Fruit fly (Drosophila melanogaster) whole organism, embryonic: ENCODE measurements around the gene Nup160.

ENCODE experiments used
- Aef1 ChIP-seq: fragments of 200-800 bp; sonication (Bioruptor generic); IDR thresholded peaks from 3 replicates; pipeline ENCODE4 v1.3.6; 2022; ENCODE audit warnings: missing biosample characterization, missing genetic modification characterization
- CG10462 ChIP-seq: fragments of 200-800 bp; sonication (Bioruptor generic); optimal IDR thresholded peaks from 2 replicates; lab custom pipeline; 2016; ENCODE audit warnings: missing biosample characterization, missing genetic modification characterization
- CG10543 ChIP-seq: fragments of 200-800 bp; sonication (Bioruptor generic); optimal IDR thresholded peaks from 3 replicates; lab custom pipeline; 2017; ENCODE audit warnings: missing biosample characterization, mild to moderate bottlenecking, missing genetic modification characterization, moderate library complexity
- CG10565 ChIP-seq: fragments of 200-800 bp; sonication (Bioruptor generic); optimal IDR thresholded peaks from 3 replicates; lab custom pipeline; 2016; ENCODE audit warnings: missing biosample characterization, mild to moderate bottlenecking, missing genetic modification characterization
- CG11696 ChIP-seq: fragments of 200-800 bp; sonication (Bioruptor generic); IDR thresholded peaks from 2 replicates; pipeline ENCODE4 v1.3.6; 2022; ENCODE audit warnings: missing biosample characterization, missing genetic modification characterization
- CG1233 ChIP-seq: fragments of 200-800 bp; sonication (Bioruptor generic); optimal IDR thresholded peaks from 4 replicates; lab custom pipeline; 2018; ENCODE audit warnings: missing biosample characterization, mild to moderate bottlenecking, missing genetic modification characterization
- CG12391 ChIP-seq: fragments of 200-800 bp; sonication (Bioruptor generic); optimal IDR thresholded peaks from 3 replicates; lab custom pipeline; 2018; ENCODE audit warnings: missing biosample characterization, mild to moderate bottlenecking, missing genetic modification characterization, moderate library complexity
- CG13624 ChIP-seq: fragments of 200-800 bp; sonication (Bioruptor generic); optimal IDR thresholded peaks from 2 replicates; lab custom pipeline; 2016; ENCODE audit warnings: missing biosample characterization, missing genetic modification characterization
- CG14710 ChIP-seq: fragments of 200-800 bp; sonication (Bioruptor generic); optimal IDR thresholded peaks from 3 replicates; lab custom pipeline; 2019; ENCODE audit warnings: missing biosample characterization, mild to moderate bottlenecking, missing genetic modification characterization, moderate library complexity
- CG14965 ChIP-seq: fragments of 200-800 bp; sonication (Bioruptor generic); optimal IDR thresholded peaks from 2 replicates; lab custom pipeline; 2016; ENCODE audit warnings: missing biosample characterization, missing genetic modification characterization, borderline replicate concordance
- CG17328 ChIP-seq: fragments of 200-800 bp; sonication (Bioruptor generic); IDR thresholded peaks from 2 replicates; pipeline ENCODE4 v1.3.6; 2022; ENCODE audit warnings: missing biosample characterization, missing genetic modification characterization
- CG2202 ChIP-seq: fragments of 200-800 bp; sonication (Bioruptor generic); optimal IDR thresholded peaks from 2 replicates; lab custom pipeline; 2018; ENCODE audit warnings: missing biosample characterization, mild to moderate bottlenecking, missing genetic modification characterization
- CG2875 ChIP-seq: fragments of 200-800 bp; sonication (Bioruptor generic); optimal IDR thresholded peaks from 2 replicates; lab custom pipeline; 2017; ENCODE audit warnings: missing biosample characterization, mild to moderate bottlenecking, missing genetic modification characterization, missing genetic modification reagents
- CG30020 ChIP-seq: fragments of 200-800 bp; optimal IDR thresholded peaks from 2 replicates; lab custom pipeline; 2019; ENCODE audit warnings: missing biosample characterization, mild to moderate bottlenecking, missing genetic modification characterization, moderate library complexity
- CG33557 ChIP-seq: fragments of 200-800 bp; sonication (Bioruptor generic); optimal IDR thresholded peaks from 2 replicates; lab custom pipeline; 2019; ENCODE audit warnings: missing biosample characterization, mild to moderate bottlenecking, missing genetic modification characterization, moderate library complexity
- CG3838 ChIP-seq: fragments of 200-800 bp; sonication (Bioruptor generic); optimal IDR thresholded peaks from 3 replicates; lab custom pipeline; 2016; ENCODE audit warnings: missing biosample characterization, missing genetic modification characterization
- CG3995 ChIP-seq: fragments of 200-800 bp; sonication (Bioruptor generic); optimal IDR thresholded peaks from 3 replicates; lab custom pipeline; 2016; ENCODE audit warnings: missing biosample characterization, missing genetic modification characterization
- CG42726 ChIP-seq: fragments of 200-800 bp; sonication (Bioruptor generic); IDR thresholded peaks from 2 replicates; pipeline ENCODE4 v1.3.6; 2022; ENCODE audit warnings: missing biosample characterization, missing genetic modification characterization; ENCODE audit not compliant: partially characterized antibody
- CG8281 ChIP-seq: fragments of 200-800 bp; sonication (Bioruptor generic); optimal IDR thresholded peaks from 2 replicates; lab custom pipeline; 2018; ENCODE audit warnings: missing biosample characterization, mild to moderate bottlenecking, missing genetic modification characterization, moderate library complexity
- CG8359 ChIP-seq: fragments of 200-800 bp; sonication (Bioruptor generic); optimal IDR thresholded peaks from 2 replicates; lab custom pipeline; 2017; ENCODE audit warnings: missing biosample characterization, mild to moderate bottlenecking, missing genetic modification characterization, borderline replicate concordance
- CG8478 ChIP-seq: fragments of >200 bp; optimal IDR thresholded peaks from 2 replicates; lab custom pipeline; 2018
- Camta ChIP-seq: fragments of 200-800 bp; sonication (Bioruptor generic); optimal IDR thresholded peaks from 2 replicates; lab custom pipeline; 2016; ENCODE audit warnings: missing biosample characterization, missing genetic modification characterization
- Dek ChIP-seq: fragments of 200-800 bp; sonication (Bioruptor generic); optimal IDR thresholded peaks from 3 replicates; lab custom pipeline; 2019; ENCODE audit warnings: missing biosample characterization, mild to moderate bottlenecking, missing genetic modification characterization, moderate library complexity
- Dip2 ChIP-seq: fragments of 200-800 bp; sonication (Bioruptor generic); IDR thresholded peaks from 2 replicates; pipeline ENCODE4 v1.3.6; 2022; ENCODE audit warnings: missing biosample characterization, missing genetic modification characterization
- Elba2 ChIP-seq: fragments of 200-800 bp; sonication (Bioruptor generic); optimal IDR thresholded peaks from 3 replicates; lab custom pipeline; 2016; ENCODE audit warnings: missing biosample characterization, missing genetic modification characterization
- HmgZ ChIP-seq: fragments of 200-800 bp; sonication (Bioruptor generic); optimal IDR thresholded peaks from 2 replicates; lab custom pipeline; 2018; ENCODE audit warnings: missing biosample characterization, mild to moderate bottlenecking, missing genetic modification characterization
- Lhr ChIP-seq: fragments of 200-800 bp; sonication (Bioruptor generic); optimal IDR thresholded peaks from 3 replicates; lab custom pipeline; 2017; ENCODE audit warnings: mild to moderate bottlenecking, missing biosample characterization, missing genetic modification reagents, missing genetic modification characterization
- MBD-R2 ChIP-seq: fragments of 200-800 bp; sonication (Bioruptor generic); IDR thresholded peaks from 2 replicates; pipeline ENCODE4 v1.3.6; 2022; ENCODE audit warnings: missing biosample characterization, missing genetic modification characterization
- MESR4 ChIP-seq: fragments of 200-800 bp; sonication (Bioruptor generic); optimal IDR thresholded peaks from 2 replicates; lab custom pipeline; 2018; ENCODE audit warnings: missing biosample characterization, mild to moderate bottlenecking, missing genetic modification characterization, moderate library complexity
- Meics ChIP-seq: fragments of 200-800 bp; sonication (Bioruptor generic); optimal IDR thresholded peaks from 2 replicates; lab custom pipeline; 2017; ENCODE audit warnings: missing biosample characterization, mild to moderate bottlenecking, missing genetic modification characterization
- Nf-YA ChIP-seq: fragments of 200-800 bp; sonication (Bioruptor generic); IDR thresholded peaks from 2 replicates; pipeline ENCODE4 v1.3.6; 2022; ENCODE audit warnings: missing biosample characterization, missing genetic modification characterization
- Nf-YC ChIP-seq: fragments of 200-800 bp; optimal IDR thresholded peaks from 3 replicates; lab custom pipeline; 2019; ENCODE audit warnings: missing biosample characterization, mild to moderate bottlenecking, missing genetic modification characterization, moderate library complexity
- Tbp ChIP-seq: fragments of >200 bp; optimal IDR thresholded peaks from 2 replicates; lab custom pipeline; 2018; ENCODE audit warnings: missing biosample characterization, missing genetic modification characterization
- cad ChIP-seq: fragments of >200 bp; optimal IDR thresholded peaks from 2 replicates; lab custom pipeline; 2017; ENCODE audit warnings: missing biosample characterization, missing genetic modification characterization
- cato ChIP-seq: fragments of 200-800 bp; sonication (Bioruptor generic); optimal IDR thresholded peaks from 2 replicates; lab custom pipeline; 2016; ENCODE audit warnings: missing biosample characterization, missing genetic modification characterization, borderline replicate concordance
- chm ChIP-seq: fragments of 200-800 bp; sonication (Bioruptor generic); IDR thresholded peaks from 2 replicates; pipeline ENCODE4 v1.3.6; 2022; ENCODE audit warnings: missing biosample characterization, missing genetic modification characterization
- croc ChIP-seq: fragments of 200-800 bp; sonication (Bioruptor generic); conservative IDR thresholded peaks from 3 replicates; pipeline ENCODE4 v1.3.6; 2022; ENCODE audit warnings: missing biosample characterization, missing genetic modification characterization
- danr ChIP-seq: fragments of 200-800 bp; sonication (Bioruptor generic); IDR thresholded peaks from 2 replicates; pipeline ENCODE4 v1.3.6; 2022; ENCODE audit warnings: missing biosample characterization, missing genetic modification characterization
- esg ChIP-seq: fragments of 200-800 bp; sonication (Bioruptor generic); conservative IDR thresholded peaks from 2 replicates; pipeline ENCODE4 v1.3.6; 2022; ENCODE audit warnings: missing biosample characterization, missing genetic modification characterization
- kni ChIP-seq: fragments of 200-800 bp; sonication (Bioruptor generic); optimal IDR thresholded peaks from 3 replicates; lab custom pipeline; 2017; ENCODE audit warnings: mild to moderate bottlenecking, missing biosample characterization, missing genetic modification reagents, missing genetic modification characterization
- lmd ChIP-seq: fragments of 200-800 bp; sonication (Bioruptor generic); IDR thresholded peaks from 2 replicates; pipeline ENCODE4 v1.3.6; 2022; ENCODE audit warnings: missing biosample characterization, missing genetic modification characterization
- mld ChIP-seq: fragments of 200-800 bp; sonication (Bioruptor generic); IDR thresholded peaks from 3 replicates; pipeline ENCODE4 v1.3.6; 2022; ENCODE audit warnings: missing biosample characterization, missing genetic modification characterization; ENCODE audit not compliant: partially characterized antibody
- onecut ChIP-seq: fragments of 200-800 bp; sonication (Bioruptor generic); IDR thresholded peaks from 2 replicates; pipeline ENCODE4 v1.3.6; 2022; ENCODE audit warnings: missing biosample characterization, missing genetic modification characterization
- peb ChIP-seq: fragments of 200-800 bp; sonication (Bioruptor generic); IDR thresholded peaks from 2 replicates; pipeline ENCODE4 v1.3.6; 2022; ENCODE audit warnings: missing biosample characterization, missing genetic modification characterization
- pfk ChIP-seq: fragments of 200-800 bp; sonication (Bioruptor generic); optimal IDR thresholded peaks from 2 replicates; lab custom pipeline; 2018; ENCODE audit warnings: missing biosample characterization, mild to moderate bottlenecking, missing genetic modification characterization, moderate library complexity
- scrt ChIP-seq: fragments of 200-800 bp; sonication (Bioruptor generic); optimal IDR thresholded peaks from 2 replicates; lab custom pipeline; 2018; ENCODE audit warnings: missing biosample characterization, mild to moderate bottlenecking, missing genetic modification characterization, moderate library complexity
- sr ChIP-seq: fragments of 200-800 bp; sonication (Bioruptor generic); IDR thresholded peaks from 3 replicates; pipeline ENCODE4 v1.3.6; 2022; ENCODE audit warnings: missing biosample characterization, missing genetic modification characterization
- ttk ChIP-seq: fragments of 200-800 bp; sonication (Bioruptor generic); IDR thresholded peaks from 2 replicates; pipeline ENCODE4 v2.1.2; 2022; ENCODE audit warnings: missing biosample characterization, missing genetic modification characterization
- twi ChIP-seq: fragments of 200-800 bp; optimal IDR thresholded peaks from 2 replicates; lab custom pipeline; 2019; ENCODE audit warnings: missing biosample characterization, mild to moderate bottlenecking, missing genetic modification characterization, moderate library complexity
- usp ChIP-seq: fragments of >200 bp; optimal IDR thresholded peaks from 2 replicates; lab custom pipeline; 2017; ENCODE audit warnings: missing biosample characterization, missing genetic modification characterization
- vfl ChIP-seq: fragments of 200-800 bp; sonication (Bioruptor generic); optimal IDR thresholded peaks from 2 replicates; lab custom pipeline; 2016; ENCODE audit warnings: missing biosample characterization, missing genetic modification characterization

The Nup160 gene

DNA sequence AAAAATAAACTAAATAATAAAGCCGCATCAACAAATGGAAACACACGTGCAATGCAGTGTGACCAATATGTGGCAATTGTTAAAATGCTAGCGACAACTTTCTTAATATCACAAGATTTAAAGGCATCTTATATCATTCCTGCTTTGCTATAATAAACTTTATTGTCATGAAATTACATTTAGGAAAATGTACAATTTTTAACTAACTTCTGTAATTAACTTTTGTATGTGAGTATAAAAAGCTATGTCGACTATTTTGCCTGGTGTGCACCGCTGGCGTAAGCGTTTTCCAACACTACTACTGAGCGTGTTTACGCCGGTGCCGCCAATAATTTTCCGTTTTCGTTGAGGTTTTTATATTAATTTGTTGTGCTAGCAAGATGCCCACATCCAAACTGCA lies at the start of gene Nup160, which contains the start of gene Csl4 (continued):
- TF ChIP-seq twi (no peak), cato (GFP tag; lab: Kevin White, UChicago) (peak; percentile 67), HmgZ (tag; lab: Kevin White, UChicago) (peak; percentile 75), Meics (GFP tag; lab: Kevin White, UChicago) (peak; percentile 61), Nf-YA (GFP tag; lab: Robert Waterston, UW) (peak; percentile 54; the same call in 1 of the 2 replicates), CG14965 (GFP tag; lab: Kevin White, UChicago) (no peak), onecut (no peak), CG10462 (peak; percentile 58), CG12391 (peak; percentile 83), CG13624 (GFP tag; lab: Kevin White, UChicago) (peak; percentile 92), CG30020 (tag; lab: Kevin White, UChicago) (peak; percentile 73), scrt (GFP tag; lab: Kevin White, UChicago) (no peak), Dip2 (GFP tag; lab: Robert Waterston, UW) (no peak), kni (GFP tag; lab: Kevin White, UChicago) (no peak), Aef1 (GFP tag; lab: Robert Waterston, UW) (peak; percentile 60; the same call in 1 of the 3 replicates), CG8359 (GFP tag; lab: Kevin White, UChicago) (no peak), Camta (peak; percentile 68), lmd (GFP tag; lab: Robert Waterston, UW) (peak; percentile 70), Nf-YC (tag; lab: Kevin White, UChicago) (no peak), danr (GFP tag; lab: Robert Waterston, UW) (no peak), CG10543 (GFP tag; lab: Kevin White, UChicago) (peak; percentile 36), esg (GFP tag; lab: Robert Waterston, UW) (peak; percentile 62), pfk (no peak), CG2875 (GFP tag; lab: Kevin White, UChicago) (no peak), sr (GFP tag; lab: Robert Waterston, UW) (no peak), CG1233 (peak; percentile 24), Elba2 (peak; percentile 55), chm (GFP tag; lab: Robert Waterston, UW) (0 out of 2 replicates have a peak, but pooled peaks have one; percentile 25), CG42726 (GFP tag; lab: Robert Waterston, UW) (no peak), CG14710 (tag; lab: Kevin White, UChicago) (peak; percentile 77), CG3838 (peak; percentile 6), ttk (GFP tag; lab: Robert Waterston, UW) (peak; percentile 74), CG8478 (lab: Kevin White, UChicago) (no peak), mld (GFP tag; lab: Robert Waterston, UW) (no peak), CG17328 (GFP tag; lab: Robert Waterston, UW) (peak; percentile 78), Lhr (GFP tag; lab: Kevin White, UChicago) (peak; percentile 25), MESR4 (peak; percentile 18), CG3995 (GFP tag; lab: Kevin White, UChicago) (peak; percentile 57), CG33557 (GFP tag; lab: Kevin White, UChicago) (peak; percentile 37), CG11696 (0 out of 2 replicates have a peak, but pooled peaks have one; percentile 8), peb (GFP tag; lab: Robert Waterston, UW) (no peak; the same call in 1 of the 2 replicates), CG10565 (GFP tag; lab: Kevin White, UChicago) (no peak), CG2202 (peak; percentile 33), CG8281 (tag; lab: Kevin White, UChicago) (no peak), croc (peak; percentile 20; the same call in 1 of the 3 replicates), usp (GFP tag; lab: Kevin White, UChicago) (no peak), vfl (peak; percentile 87), Tbp (GFP tag; lab: Kevin White, UChicago) (no peak), cad (GFP tag; lab: Kevin White, UChicago) (no peak), MBD-R2 (GFP tag; lab: Robert Waterston, UW) (peak; percentile 93), Dek (tag; lab: Kevin White, UChicago) (peak; percentile 43)
